Worm (Caenorhabditis elegans) whole organism, early embryonic: ENCODE results near the gene srd-46.

Experiments used
- B0310.2 ChIP-seq: sonication (generic microtip); optimal IDR thresholded peaks from 2 replicates; lab custom pipeline; 2016; ENCODE audit warnings: mild to moderate bottlenecking, missing genetic modification characterization, missing compliant biosample characterization
- ama-1 ChIP-seq: fragments of 150-350 bp; optimal IDR thresholded peaks from 2 replicates; lab custom pipeline; 2014
- ceh-13 ChIP-seq: fragments of 200-800 bp; sonication (Bioruptor generic); optimal IDR thresholded peaks from 2 replicates; lab custom pipeline; 2018; ENCODE audit warnings: mild to moderate bottlenecking, missing genetic modification characterization, missing compliant biosample characterization
- ets-7 ChIP-seq: sonication (generic microtip); optimal IDR thresholded peaks from 2 replicates; lab custom pipeline; 2016; ENCODE audit warnings: missing genotype, missing genetic modification characterization, missing compliant biosample characterization
- flt-1 ChIP-seq: fragments of 200-800 bp; sonication (Bioruptor generic); IDR thresholded peaks from 2 replicates; pipeline ENCODE4 v1.3.6; 2022; ENCODE audit warnings: missing genetic modification characterization, missing compliant biosample characterization
- hmbx-1 ChIP-seq: sonication (generic microtip); optimal IDR thresholded peaks from 2 replicates; lab custom pipeline; 2016; ENCODE audit warnings: mild to moderate bottlenecking, missing genetic modification characterization, missing compliant biosample characterization
- hmg-4 ChIP-seq: fragments of 200-800 bp; sonication (Bioruptor generic); optimal IDR thresholded peaks from 2 replicates; lab custom pipeline; 2018; ENCODE audit warnings: mild to moderate bottlenecking, missing genetic modification characterization, missing compliant biosample characterization
- scrt-1 ChIP-seq: fragments of 200-800 bp; sonication (Bioruptor generic); IDR thresholded peaks from 2 replicates; pipeline ENCODE4 v1.3.6; 2022; ENCODE audit warnings: missing genetic modification characterization, missing compliant biosample characterization
- sea-1 ChIP-seq: fragments of 200-800 bp; sonication (Bioruptor generic); conservative IDR thresholded peaks from 2 replicates; pipeline ENCODE4 v1.3.6; 2022; ENCODE audit warnings: missing genetic modification characterization, missing compliant biosample characterization
- tbx-11 ChIP-seq: fragments of 200-800 bp; sonication (Bioruptor generic); IDR thresholded peaks from 2 replicates; pipeline ENCODE4 v1.3.6; 2022; ENCODE audit warnings: missing genetic modification characterization, missing compliant biosample characterization
- tbx-37 ChIP-seq: fragments of 200-800 bp; sonication (Bioruptor generic); conservative IDR thresholded peaks from 2 replicates; pipeline ENCODE4 v1.3.6; 2022; ENCODE audit warnings: missing genetic modification reagents, missing genetic modification characterization, missing compliant biosample characterization
- tra-4 ChIP-seq: sonication (generic microtip); optimal IDR thresholded peaks from 2 replicates; lab custom pipeline; 2017; ENCODE audit warnings: missing genetic modification characterization, missing compliant biosample characterization

DNA sequence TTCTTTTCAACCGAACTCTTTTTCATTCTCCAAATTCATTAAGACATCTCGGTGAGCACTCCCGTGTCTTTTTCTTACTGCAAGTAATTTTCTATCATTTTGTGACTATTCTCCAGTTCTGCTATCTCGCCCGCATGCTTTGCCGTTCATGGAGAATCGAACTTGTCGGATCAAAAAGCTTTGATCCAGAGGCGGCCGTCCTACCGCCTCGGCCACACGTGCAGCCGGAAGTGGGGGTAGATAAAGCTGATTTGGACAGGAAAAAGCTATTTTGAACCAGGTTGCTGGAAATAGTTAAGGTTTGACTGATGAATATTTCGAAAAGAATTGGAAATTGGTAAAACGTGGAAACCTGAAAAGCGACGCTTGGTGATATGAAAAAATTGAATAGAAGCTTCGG is 27.7 kb upstream of the srd-46 start:
- TF ChIP-seq ama-1 (lab: Kevin White, UChicago) (no peak), ets-7 (no peak), flt-1 (no peak), scrt-1 (GFP tag; lab: Robert Waterston, UW) (no peak), hmbx-1 (tag; lab: Kevin White, UChicago) (no peak), hmg-4 (GFP tag; lab: Kevin White, UChicago) (no peak), ceh-13 (GFP tag; lab: Kevin White, UChicago) (no peak), B0310.2 (no peak), tra-4 (tag; lab: Kevin White, UChicago) (no peak), sea-1 (GFP tag; lab: Robert Waterston, UW) (no peak), tbx-37 (GFP tag; lab: Robert Waterston, UW) (no peak), tbx-11 (GFP tag; lab: Robert Waterston, UW) (no peak)
